Worm (Caenorhabditis elegans) whole organism, young adult: ENCODE results near the gene srh-220.
A peak's percentile ranks its signal among the peaks of the same experiment; 100 is the strongest.

Source experiments
- C06A6.2 ChIP-seq: fragments of 200-800 bp; sonication (Bioruptor generic); conservative IDR thresholded peaks from 2 replicates; pipeline ENCODE4 v1.3.6; 2022; ENCODE audit warnings: missing genetic modification characterization, missing compliant biosample characterization
- C17E4.6 ChIP-seq: fragments of 200-800 bp; sonication (Bioruptor generic); IDR thresholded peaks from 2 replicates; pipeline ENCODE4 v1.3.6; 2022; ENCODE audit warnings: missing genetic modification reagents, missing genetic modification characterization, missing compliant biosample characterization
- D2030.7 ChIP-seq: fragments of 200-800 bp; sonication (Bioruptor generic); IDR thresholded peaks from 2 replicates; pipeline ENCODE4 v1.3.6; 2022; ENCODE audit warnings: missing genetic modification reagents, missing genetic modification characterization, missing compliant biosample characterization
- F10E7.11 ChIP-seq: sonication (generic microtip); optimal IDR thresholded peaks from 2 replicates; lab custom pipeline; 2017; ENCODE audit warnings: mild to moderate bottlenecking, missing genetic modification characterization, moderate library complexity, missing compliant biosample characterization
- F37B4.10 ChIP-seq: fragments of 200-800 bp; sonication (Bioruptor generic); IDR thresholded peaks from 2 replicates; pipeline ENCODE4 v1.3.6; 2022; ENCODE audit warnings: missing genetic modification characterization, missing compliant biosample characterization
- F49E8.2 ChIP-seq: sonication (generic microtip); optimal IDR thresholded peaks from 3 replicates; lab custom pipeline; 2017; ENCODE audit warnings: missing genetic modification characterization, mild to moderate bottlenecking, missing compliant biosample characterization, antibody characterized with exemption, moderate library complexity; ENCODE audit not compliant: insufficient read depth
- F52B5.7 ChIP-seq: sonication (generic microtip); optimal IDR thresholded peaks from 2 replicates; lab custom pipeline; 2016; ENCODE audit warnings: mild to moderate bottlenecking, missing genetic modification characterization, missing compliant biosample characterization
- F55B11.4 ChIP-seq: sonication (generic microtip); optimal IDR thresholded peaks from 2 replicates; lab custom pipeline; 2016; ENCODE audit warnings: missing compliant biosample characterization, missing genetic modification characterization, borderline replicate concordance; ENCODE audit not compliant: insufficient read depth
- F57A8.1 ChIP-seq: fragments of 200-800 bp; sonication (Bioruptor generic); optimal IDR thresholded peaks from 2 replicates; lab custom pipeline; 2018; ENCODE audit warnings: mild to moderate bottlenecking, missing genetic modification characterization, moderate library complexity, missing compliant biosample characterization
- F57C9.4 ChIP-seq: sonication (generic microtip); optimal IDR thresholded peaks from 2 replicates; lab custom pipeline; 2017; ENCODE audit warnings: mild to moderate bottlenecking, missing genetic modification characterization, missing compliant biosample characterization
- K11D2.4 ChIP-seq: fragments of 200-800 bp; sonication (Bioruptor generic); IDR thresholded peaks from 2 replicates; pipeline ENCODE4 v1.3.6; 2022; ENCODE audit warnings: missing genetic modification reagents, missing genetic modification characterization, missing compliant biosample characterization
- K12H6.12 ChIP-seq: fragments of 200-800 bp; sonication (Bioruptor generic); optimal IDR thresholded peaks from 2 replicates; lab custom pipeline; 2018; ENCODE audit warnings: mild to moderate bottlenecking, missing genetic modification characterization, missing compliant biosample characterization
- Y53G8AR.9 ChIP-seq: fragments of 200-800 bp; sonication (Bioruptor generic); conservative IDR thresholded peaks from 2 replicates; pipeline ENCODE4 v1.3.6; 2022; ENCODE audit warnings: missing genetic modification reagents, missing genetic modification characterization, missing compliant biosample characterization
- Y67H2A.10 ChIP-seq: fragments of 200-800 bp; sonication (Bioruptor generic); conservative IDR thresholded peaks from 2 replicates; pipeline ENCODE4 v1.3.6; 2022; ENCODE audit warnings: missing genetic modification reagents, missing genetic modification characterization, missing compliant biosample characterization
- Y79H2A.3 ChIP-seq: fragments of 200-800 bp; sonication (Bioruptor generic); conservative IDR thresholded peaks from 2 replicates; pipeline ENCODE4 v1.3.6; 2022; ENCODE audit warnings: missing genetic modification reagents, missing genetic modification characterization, missing compliant biosample characterization
- ZK185.1 ChIP-seq: sonication (generic microtip); optimal IDR thresholded peaks from 2 replicates; lab custom pipeline; 2016; ENCODE audit warnings: mild to moderate bottlenecking, missing genetic modification characterization, missing compliant biosample characterization; ENCODE audit not compliant: poor library complexity, severe bottlenecking
- ama-1 ChIP-seq, 3 experiments: fragments of 150-350 bp in 1 of 3; sonication (generic microtip) in 2 of 3; optimal IDR thresholded peaks; 2 replicates each; lab custom pipeline; 2014 to 2018; ENCODE audit warnings: missing biosample characterization in 2 of 3, missing genetic modification characterization in 2 of 3, missing genetic modification reagents in 2 of 3
- aptf-3 ChIP-seq: fragments of 200-800 bp; sonication (Bioruptor generic); IDR thresholded peaks from 2 replicates; pipeline ENCODE4 v1.3.6; 2022; ENCODE audit warnings: missing genetic modification characterization, missing compliant biosample characterization
- attf-6 ChIP-seq: fragments of 200-800 bp; sonication (Bioruptor generic); IDR thresholded peaks from 2 replicates; pipeline ENCODE4 v1.3.6; 2022; ENCODE audit warnings: missing genetic modification reagents, missing genetic modification characterization, missing compliant biosample characterization
- dox-1 ChIP-seq: fragments of 200-800 bp; sonication (Bioruptor generic); IDR thresholded peaks from 2 replicates; pipeline ENCODE4 v1.3.6; 2022; ENCODE audit warnings: missing genetic modification reagents, missing genetic modification characterization, missing compliant biosample characterization
- dpff-1 ChIP-seq: sonication (generic microtip); optimal IDR thresholded peaks from 2 replicates; lab custom pipeline; 2017; ENCODE audit warnings: mild to moderate bottlenecking, missing genetic modification characterization, missing compliant biosample characterization
- egl-44 ChIP-seq: fragments of 200-800 bp; sonication (Bioruptor generic); IDR thresholded peaks from 2 replicates; pipeline ENCODE4 v1.3.6; 2022; ENCODE audit warnings: missing genetic modification reagents, missing genetic modification characterization, missing compliant biosample characterization
- egrh-3 ChIP-seq: fragments of 200-800 bp; sonication (Bioruptor generic); IDR thresholded peaks from 2 replicates; pipeline ENCODE4 v1.3.6; 2022; ENCODE audit warnings: missing genetic modification reagents, missing genetic modification characterization, missing compliant biosample characterization
- hmg-1.2 ChIP-seq: fragments of 200-800 bp; sonication (Bioruptor generic); IDR thresholded peaks from 2 replicates; pipeline ENCODE4 v1.3.6; 2022; ENCODE audit warnings: missing genetic modification reagents, missing genetic modification characterization, missing compliant biosample characterization
- hsf-1 ChIP-seq: fragments of 200-800 bp; sonication (Bioruptor generic); IDR thresholded peaks from 2 replicates; pipeline ENCODE4 v1.3.6; 2022; ENCODE audit warnings: missing genetic modification reagents, missing genetic modification characterization, missing compliant biosample characterization
- let-526 ChIP-seq: fragments of 200-800 bp; sonication (Bioruptor generic); IDR thresholded peaks from 2 replicates; pipeline ENCODE4 v1.3.6; 2022; ENCODE audit warnings: missing genetic modification reagents, missing genetic modification characterization, missing compliant biosample characterization
- lin-26 ChIP-seq: fragments of 200-800 bp; sonication (Bioruptor generic); IDR thresholded peaks from 2 replicates; pipeline ENCODE4 v1.3.6; 2022; ENCODE audit warnings: missing genetic modification reagents, missing genetic modification characterization, missing compliant biosample characterization
- lin-40 ChIP-seq: sonication (generic microtip); optimal IDR thresholded peaks from 2 replicates; lab custom pipeline; 2016; ENCODE audit warnings: missing genetic modification characterization, mild to moderate bottlenecking, missing compliant biosample characterization, missing genotype, missing genetic modification reagents
- lin-54 ChIP-seq: fragments of 200-800 bp; sonication (Bioruptor generic); optimal IDR thresholded peaks from 2 replicates; lab custom pipeline; 2018; ENCODE audit warnings: mild to moderate bottlenecking, missing genetic modification characterization, missing compliant biosample characterization
- madf-10 ChIP-seq: sonication (generic microtip); optimal IDR thresholded peaks from 2 replicates; lab custom pipeline; 2016; ENCODE audit warnings: mild to moderate bottlenecking, missing genetic modification characterization, missing compliant biosample characterization
- madf-6 ChIP-seq: fragments of 200-800 bp; sonication (Bioruptor generic); IDR thresholded peaks from 2 replicates; pipeline ENCODE4 v1.3.6; 2022; ENCODE audit warnings: missing genetic modification reagents, missing genetic modification characterization, missing compliant biosample characterization
- mcd-1 ChIP-seq: fragments of 200-800 bp; sonication (Bioruptor generic); IDR thresholded peaks from 2 replicates; pipeline ENCODE4 v1.3.6; 2022; ENCODE audit warnings: missing genetic modification reagents, missing genetic modification characterization, missing compliant biosample characterization
- nfya-2 ChIP-seq: fragments of 200-800 bp; sonication (Bioruptor generic); IDR thresholded peaks from 2 replicates; pipeline ENCODE4 v1.3.6; 2022; ENCODE audit warnings: missing genetic modification reagents, missing genetic modification characterization, missing compliant biosample characterization
- nhr-80 ChIP-seq: sonication (generic microtip); optimal IDR thresholded peaks from 2 replicates; lab custom pipeline; 2016; ENCODE audit warnings: missing genetic modification characterization, missing compliant biosample characterization
- nhr-90 ChIP-seq: sonication (generic microtip); optimal IDR thresholded peaks from 2 replicates; lab custom pipeline; 2016; ENCODE audit warnings: missing genotype, mild to moderate bottlenecking, missing genetic modification characterization, missing compliant biosample characterization
- snpc-1.3 ChIP-seq: sonication (generic microtip); optimal IDR thresholded peaks from 2 replicates; lab custom pipeline; 2017; ENCODE audit warnings: missing genetic modification characterization, mild to moderate bottlenecking, missing compliant biosample characterization, antibody characterized with exemption, moderate library complexity, missing genotype, missing genetic modification reagents; ENCODE audit not compliant: insufficient read depth
- snpc-4 ChIP-seq, 5 experiments: fragments of 150-350 bp in 1 of 5; sonication (generic microtip) in 4 of 5; optimal IDR thresholded peaks; 2 replicates each; lab custom pipeline; 2014 to 2018; ENCODE audit warnings: missing genetic modification characterization in 5 of 5, missing biosample characterization in 3 of 5, antibody characterized with exemption in 2 of 5, mild to moderate bottlenecking in 2 of 5, missing compliant biosample characterization in 2 of 5, missing genotype in 2 of 5, moderate library complexity in 2 of 5, missing genetic modification reagents in 1 of 5
- somi-1 ChIP-seq: fragments of 200-800 bp; sonication (Bioruptor generic); optimal IDR thresholded peaks from 2 replicates; lab custom pipeline; 2018; ENCODE audit warnings: mild to moderate bottlenecking, missing genetic modification characterization, missing compliant biosample characterization
- tbx-9 ChIP-seq: sonication (generic microtip); optimal IDR thresholded peaks from 2 replicates; lab custom pipeline; 2016; ENCODE audit warnings: borderline replicate concordance, missing genetic modification characterization, inconsistent platforms, missing compliant biosample characterization
- unc-130 ChIP-seq: sonication (generic microtip); optimal IDR thresholded peaks from 2 replicates; lab custom pipeline; 2016; ENCODE audit warnings: missing genetic modification reagents, missing genetic modification characterization, missing compliant biosample characterization
- zfh-2 ChIP-seq: fragments of 200-800 bp; sonication (Bioruptor generic); conservative IDR thresholded peaks from 2 replicates; pipeline ENCODE4 v1.3.6; 2022; ENCODE audit warnings: missing genetic modification reagents, missing genetic modification characterization, missing compliant biosample characterization
- ztf-22 ChIP-seq: fragments of 200-800 bp; sonication (Bioruptor generic); optimal IDR thresholded peaks from 2 replicates; lab custom pipeline; 2018; ENCODE audit warnings: mild to moderate bottlenecking, missing genetic modification characterization, moderate library complexity, missing compliant biosample characterization
- ztf-26 ChIP-seq: sonication (generic microtip); optimal IDR thresholded peaks from 2 replicates; lab custom pipeline; 2017; ENCODE audit warnings: missing genetic modification characterization, missing compliant biosample characterization

Gene srh-220

DNA sequence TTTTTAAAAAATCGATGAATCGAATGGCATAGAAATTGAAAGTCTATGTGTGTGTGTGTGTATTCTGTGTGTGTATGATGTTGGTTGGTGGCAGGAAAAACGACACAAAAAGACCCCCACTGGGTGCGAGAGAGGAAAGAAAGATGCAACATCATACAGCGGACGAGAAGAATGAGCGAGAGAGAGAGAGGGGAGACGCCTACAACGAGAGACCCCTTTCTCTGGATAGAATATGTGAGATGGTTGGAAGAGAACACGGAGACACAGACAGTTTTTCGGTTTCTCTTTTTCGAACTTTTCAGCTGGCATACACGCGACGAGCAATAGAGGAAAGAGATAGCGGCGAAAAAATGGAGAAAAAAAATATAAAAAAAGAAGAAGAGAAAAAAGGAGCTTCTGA is 42.0 kb upstream of the srh-220 start (continued):
- TF ChIP-seq egrh-3 (GFP tag; lab: Robert Waterston, UW) = 0 out of 2 replicates have a peak, but pooled peaks have one; percentile 11
- TF ChIP-seq madf-10 = peak; percentile 4
- peak; percentile 65 for TF ChIP-seq dox-1 (GFP tag; lab: Robert Waterston, UW)
- TF ChIP-seq lin-54 (GFP tag; lab: Kevin White, UChicago) = peak; percentile 18
- TF ChIP-seq ZK185.1 (tag; lab: Kevin White, UChicago) = peak; percentile 11
- TF ChIP-seq D2030.7 (GFP tag; lab: Robert Waterston, UW) = no peak
- no peak for TF ChIP-seq dpff-1 (tag; lab: Kevin White, UChicago)
- TF ChIP-seq aptf-3 (GFP tag; lab: Robert Waterston, UW) = no peak
- TF ChIP-seq nhr-80 (tag; lab: Kevin White, UChicago) = peak; percentile 84
- no peak for TF ChIP-seq K11D2.4 (GFP tag; lab: Robert Waterston, UW)
- TF ChIP-seq ama-1 (optimal IDR thresholded peaks at IDR 0.05; lab: Kevin White, UChicago) = no peak
- TF ChIP-seq ama-1 (GFP tag; optimal IDR thresholded peaks at IDR 0.05; lab: Kevin White, UChicago) = peak in 1 of 2 experiments; percentile 27
- TF ChIP-seq nhr-90 (tag; lab: Kevin White, UChicago) = no peak
- no peak for TF ChIP-seq madf-6
- TF ChIP-seq, all 124 proteins: peak for 29

DNA sequence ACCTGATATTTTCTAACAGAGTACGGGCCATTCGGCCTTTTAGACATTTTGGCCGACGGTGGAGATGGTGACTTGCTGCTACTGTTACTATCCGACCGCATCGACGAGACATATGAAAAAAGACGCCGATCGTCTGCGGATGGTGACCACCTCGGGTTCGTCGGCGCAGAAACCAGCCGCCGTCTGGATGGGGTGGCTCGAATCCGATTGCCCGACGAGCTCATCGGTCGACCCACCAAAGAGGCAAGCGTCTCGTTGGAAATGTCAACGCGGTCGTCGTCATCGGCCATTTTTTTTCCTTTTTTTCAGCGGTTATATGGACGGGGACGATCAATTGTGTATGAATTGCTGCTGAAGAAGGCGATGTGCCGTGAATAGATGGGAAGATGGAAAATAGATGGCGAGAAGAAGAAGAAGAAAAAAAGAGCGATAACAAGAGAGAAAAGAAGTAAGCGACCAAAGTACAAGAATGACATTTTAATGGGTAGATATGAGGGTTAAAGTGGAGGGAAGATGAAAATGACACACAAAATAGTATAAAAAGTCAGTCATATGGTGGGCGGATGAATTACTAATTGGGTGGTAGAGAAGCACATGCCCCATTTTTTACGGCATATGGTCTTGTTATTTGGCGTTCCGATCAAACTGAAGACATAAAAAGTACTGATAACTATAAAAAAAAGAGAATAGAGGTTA is 41.0 kb upstream of the srh-220 start:
- TF ChIP-seq zfh-2 = peak; percentile 86
- no peak for TF ChIP-seq attf-6 (GFP tag; lab: Robert Waterston, UW)
- TF ChIP-seq F10E7.11 (tag; lab: Kevin White, UChicago) = no peak
- TF ChIP-seq Y79H2A.3 = no peak
- no peak for TF ChIP-seq unc-130 (GFP tag; lab: Kevin White, UChicago)
- no peak for TF ChIP-seq nfya-2
- TF ChIP-seq tbx-9 = no peak
- TF ChIP-seq mcd-1 = 0 out of 2 replicates have a peak, but pooled peaks have one; percentile 6
- TF ChIP-seq C17E4.6 (GFP tag; lab: Robert Waterston, UW) = no peak
- no peak for TF ChIP-seq F57A8.1 (GFP tag; lab: Kevin White, UChicago)
- TF ChIP-seq K12H6.12 = no peak
- TF ChIP-seq hmg-1.2 (GFP tag; lab: Robert Waterston, UW) = no peak
- peak; percentile 35 for TF ChIP-seq somi-1 (GFP tag; lab: Kevin White, UChicago)
- TF ChIP-seq F55B11.4 (tag; lab: Kevin White, UChicago) = no peak
- no peak for TF ChIP-seq lin-40 (tag; lab: Kevin White, UChicago)
- no peak for TF ChIP-seq hsf-1 (GFP tag; lab: Robert Waterston, UW)
- no peak for TF ChIP-seq C06A6.2 (GFP tag; lab: Robert Waterston, UW)
- no peak for TF ChIP-seq F57C9.4 (tag; lab: Kevin White, UChicago)
- no peak for TF ChIP-seq ztf-22 (GFP tag; lab: Kevin White, UChicago)
- TF ChIP-seq snpc-1.3 (tag; lab: Kevin White, UChicago) = no peak
- TF ChIP-seq ztf-26 (tag; lab: Kevin White, UChicago) = no peak
- no peak for TF ChIP-seq ZK185.1 (tag; lab: Kevin White, UChicago)
- TF ChIP-seq F52B5.7 (tag; lab: Kevin White, UChicago) = no peak
- TF ChIP-seq nhr-90 (tag; lab: Kevin White, UChicago) = no peak
- no peak for TF ChIP-seq let-526 (GFP tag; lab: Robert Waterston, UW)
- no peak for TF ChIP-seq F49E8.2 (tag; lab: Kevin White, UChicago)
- no peak for TF ChIP-seq Y67H2A.10 (GFP tag; lab: Robert Waterston, UW)
- peak; percentile 32; the same call in 1 of the 2 replicates for TF ChIP-seq egrh-3 (GFP tag; lab: Robert Waterston, UW)
- 0 out of 2 replicates have a peak, but pooled peaks have one; percentile 37 for TF ChIP-seq F37B4.10 (GFP tag; lab: Robert Waterston, UW)
- TF ChIP-seq K11D2.4 (GFP tag; lab: Robert Waterston, UW) = no peak
- no peak for TF ChIP-seq egl-44
- TF ChIP-seq snpc-4 (GFP tag; optimal IDR thresholded peaks at IDR 0.05; lab: Kevin White, UChicago) = no peak
- no peak for TF ChIP-seq snpc-4 (tag; optimal IDR thresholded peaks at IDR 0.05; lab: Kevin White, UChicago)
- no peak for TF ChIP-seq lin-26 (GFP tag; lab: Robert Waterston, UW)
- no peak for TF ChIP-seq Y53G8AR.9 (GFP tag; lab: Robert Waterston, UW)
- TF ChIP-seq D2030.7 (GFP tag; lab: Robert Waterston, UW) = no peak
